Worm (Caenorhabditis elegans) whole organism, L3 larva: ENCODE data around the gene C14C6.5.

Source experiments
- ZK546.5 ChIP-seq: sonication (generic microtip); optimal IDR thresholded peaks from 2 replicates; lab custom pipeline; 2017; ENCODE audit warnings: missing biosample characterization, missing genetic modification characterization
- daf-12 ChIP-seq: fragments of 150-350 bp; optimal IDR thresholded peaks from 2 replicates; lab custom pipeline; 2014; ENCODE audit warnings: missing biosample characterization, missing genetic modification reagents, missing genetic modification characterization
- elt-3 ChIP-seq, 3 experiments: fragments of 150-350 bp in 1 of 3; sonication (generic microtip) in 2 of 3; optimal IDR thresholded peaks; 2 replicates in 2 of 3; 4 replicates in 1 of 3; lab custom pipeline; 2014 to 2017; ENCODE audit warnings: missing biosample characterization in 3 of 3, missing genetic modification characterization in 3 of 3
- lin-15B ChIP-seq: fragments of 150-350 bp; optimal IDR thresholded peaks from 2 replicates; lab custom pipeline; 2014; ENCODE audit warnings: missing biosample characterization, missing genetic modification characterization
- lin-39 ChIP-seq: fragments of 150-350 bp; optimal IDR thresholded peaks from 2 replicates; lab custom pipeline; 2018; ENCODE audit warnings: missing biosample characterization, missing genetic modification reagents, missing genetic modification characterization
- nhr-12 ChIP-seq: fragments of 150-350 bp; optimal IDR thresholded peaks from 2 replicates; lab custom pipeline; 2014; ENCODE audit warnings: missing biosample characterization, missing genetic modification characterization
- nhr-28 ChIP-seq: fragments of 150-350 bp; optimal IDR thresholded peaks from 2 replicates; lab custom pipeline; 2014; ENCODE audit warnings: missing biosample characterization, missing genetic modification characterization
- nhr-76 ChIP-seq: fragments of 150-350 bp; sonication (generic microtip); optimal IDR thresholded peaks from 5 replicates; lab custom pipeline; 2014; ENCODE audit warnings: missing biosample characterization, missing genetic modification characterization
- pqm-1 ChIP-seq: fragments of 150-350 bp; optimal IDR thresholded peaks from 2 replicates; lab custom pipeline; 2017; ENCODE audit warnings: missing biosample characterization, missing genetic modification characterization, inconsistent platforms
- skn-1 ChIP-seq: fragments of 150-350 bp; optimal IDR thresholded peaks from 2 replicates; lab custom pipeline; 2014; ENCODE audit warnings: missing biosample characterization, missing genetic modification characterization
- unc-62 ChIP-seq: fragments of 150-350 bp; sonication (generic microtip); optimal IDR thresholded peaks from 4 replicates; lab custom pipeline; 2014; ENCODE audit warnings: missing biosample characterization, missing genetic modification reagents, missing genetic modification characterization
- zag-1 ChIP-seq: fragments of 150-350 bp; optimal IDR thresholded peaks from 2 replicates; lab custom pipeline; 2014; ENCODE audit warnings: missing biosample characterization, missing genetic modification characterization
- ztf-11 ChIP-seq: fragments of 150-350 bp; optimal IDR thresholded peaks from 2 replicates; lab custom pipeline; 2014; ENCODE audit warnings: missing biosample characterization, missing genetic modification characterization
- ztf-4 ChIP-seq: fragments of 150-350 bp; optimal IDR thresholded peaks from 2 replicates; lab custom pipeline; 2014; ENCODE audit warnings: missing biosample characterization, missing genetic modification characterization

DNA sequence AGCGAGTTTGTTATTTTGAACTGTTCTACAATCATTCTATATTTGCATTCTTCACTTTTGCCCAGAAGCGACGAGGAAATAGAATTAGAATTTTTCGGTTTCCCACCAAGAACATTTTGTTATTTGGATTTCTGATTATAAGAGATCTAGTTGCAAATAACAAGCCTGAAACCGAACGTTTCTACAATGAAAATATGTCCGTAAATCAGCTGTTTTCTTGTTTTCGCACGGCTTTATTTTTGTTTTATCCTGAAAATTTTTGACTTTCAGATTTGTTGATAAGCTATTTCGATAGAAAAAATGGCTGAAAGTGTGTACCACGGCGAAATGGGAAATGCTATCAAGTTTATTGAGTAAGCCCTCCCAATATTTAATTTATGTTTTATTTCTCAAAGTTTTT lies 8.8 kb upstream of the C14C6.5 start, which contains the start of gene srw-108:
- no peak for TF ChIP-seq lin-39 (tag; lab: Kevin White, UChicago)
- TF ChIP-seq nhr-12 = no peak
- no peak for TF ChIP-seq ztf-11 (tag; lab: Kevin White, UChicago)
- TF ChIP-seq zag-1 (tag; lab: Kevin White, UChicago) = no peak
- TF ChIP-seq daf-12 (tag; lab: Kevin White, UChicago) = no peak
- TF ChIP-seq ztf-4 = no peak
- no peak for TF ChIP-seq lin-15B (tag; lab: Kevin White, UChicago)
- TF ChIP-seq unc-62 = no peak
- TF ChIP-seq pqm-1 (tag; lab: Kevin White, UChicago) = no peak
- no peak for TF ChIP-seq nhr-76 (tag; lab: Kevin White, UChicago)
- no peak for TF ChIP-seq ZK546.5 (tag; lab: Kevin White, UChicago)
- no peak for TF ChIP-seq nhr-28 (tag; lab: Kevin White, UChicago)
- TF ChIP-seq skn-1 = no peak
- no peak for TF ChIP-seq elt-3 (tag; optimal IDR thresholded peaks at IDR 0.05; lab: Kevin White, UChicago)
